Fruit fly (Drosophila melanogaster) whole organism, adult: ENCODE measurements around the gene Catsup.

Experiments used
- CG11617 ChIP-seq: fragments of 200-800 bp; sonication (Bioruptor generic); optimal IDR thresholded peaks from 2 replicates; lab custom pipeline; 2017; ENCODE audit warnings: mild to moderate bottlenecking, missing biosample characterization, missing genetic modification reagents, missing genetic modification characterization
- CG12768 ChIP-seq: fragments of 200-800 bp; sonication (Bioruptor generic); optimal IDR thresholded peaks from 2 replicates; lab custom pipeline; 2017; ENCODE audit warnings: missing biosample characterization, missing genetic modification characterization, mild to moderate bottlenecking, moderate library complexity, missing genetic modification reagents
- CG14711 ChIP-seq: fragments of 200-800 bp; sonication (Bioruptor generic); optimal IDR thresholded peaks from 2 replicates; lab custom pipeline; 2018; ENCODE audit warnings: missing biosample characterization, mild to moderate bottlenecking, missing genetic modification characterization, moderate library complexity
- CG1620 ChIP-seq: fragments of 200-800 bp; sonication (Bioruptor generic); optimal IDR thresholded peaks from 2 replicates; lab custom pipeline; 2016; ENCODE audit warnings: missing biosample characterization, missing genetic modification characterization
- CG33017 ChIP-seq: fragments of 200-800 bp; sonication (Bioruptor generic); optimal IDR thresholded peaks from 2 replicates; lab custom pipeline; 2018; ENCODE audit warnings: missing biosample characterization, mild to moderate bottlenecking, missing genetic modification characterization, moderate library complexity
- CG5204 ChIP-seq: fragments of 200-800 bp; sonication (Bioruptor generic); optimal IDR thresholded peaks from 2 replicates; lab custom pipeline; 2016; ENCODE audit warnings: missing biosample characterization, missing genetic modification characterization
- CG7045 ChIP-seq: fragments of 200-800 bp; sonication (Bioruptor generic); optimal IDR thresholded peaks from 2 replicates; lab custom pipeline; 2017; ENCODE audit warnings: missing biosample characterization, mild to moderate bottlenecking, missing genetic modification characterization
- CG7101 ChIP-seq: fragments of 200-800 bp; sonication (Bioruptor generic); optimal IDR thresholded peaks from 2 replicates; lab custom pipeline; 2018; ENCODE audit warnings: missing biosample characterization, mild to moderate bottlenecking, missing genetic modification characterization, moderate library complexity
- Clk ChIP-seq: fragments of 200-800 bp; sonication (Bioruptor generic); optimal IDR thresholded peaks from 2 replicates; lab custom pipeline; 2017; ENCODE audit warnings: missing biosample characterization, missing genetic modification characterization
- Crg-1 ChIP-seq: fragments of 200-800 bp; sonication (Bioruptor generic); optimal IDR thresholded peaks from 2 replicates; lab custom pipeline; 2016; ENCODE audit warnings: missing biosample characterization, missing genetic modification characterization
- Hr96 ChIP-seq: fragments of 200-800 bp; sonication (Bioruptor generic); optimal IDR thresholded peaks from 2 replicates; lab custom pipeline; 2016; ENCODE audit warnings: missing biosample characterization, missing genetic modification characterization
- Mnt ChIP-seq: fragments of 200-800 bp; sonication (Bioruptor generic); optimal IDR thresholded peaks from 2 replicates; lab custom pipeline; 2016; ENCODE audit warnings: missing biosample characterization, mild to moderate bottlenecking, missing genetic modification characterization
- bab1 ChIP-seq: fragments of 200-800 bp; sonication (Bioruptor generic); optimal IDR thresholded peaks from 3 replicates; lab custom pipeline; 2019; ENCODE audit warnings: missing biosample characterization, mild to moderate bottlenecking, missing genetic modification characterization, moderate library complexity
- cic ChIP-seq: fragments of 200-800 bp; sonication (Bioruptor generic); optimal IDR thresholded peaks from 2 replicates; lab custom pipeline; 2017; ENCODE audit warnings: missing biosample characterization, mild to moderate bottlenecking, missing genetic modification characterization, moderate library complexity
- cnc ChIP-seq, 2 experiments: fragments of >200 bp; optimal IDR thresholded peaks; 2 replicates each; lab custom pipeline; 2017
- kay ChIP-seq: fragments of 200-800 bp; sonication (Bioruptor generic); peaks from one replicate; lab custom pipeline; 2016; ENCODE audit warnings: missing biosample characterization, missing genetic modification characterization, borderline replicate concordance
- ovo ChIP-seq: fragments of 200-800 bp; sonication (Bioruptor generic); optimal IDR thresholded peaks from 2 replicates; lab custom pipeline; 2016; ENCODE audit warnings: missing biosample characterization, missing genetic modification characterization
- pad ChIP-seq: fragments of 200-800 bp; sonication (Bioruptor generic); optimal IDR thresholded peaks from 3 replicates; lab custom pipeline; 2017; ENCODE audit warnings: missing biosample characterization, missing genetic modification characterization, mild to moderate bottlenecking, moderate library complexity, missing genetic modification reagents
- tj ChIP-seq: fragments of 200-800 bp; sonication (Bioruptor generic); optimal IDR thresholded peaks from 3 replicates; lab custom pipeline; 2017; ENCODE audit warnings: missing biosample characterization, mild to moderate bottlenecking, missing genetic modification characterization, moderate library complexity
- toe ChIP-seq: fragments of 200-800 bp; sonication (Bioruptor generic); optimal IDR thresholded peaks from 2 replicates; lab custom pipeline; 2016; ENCODE audit warnings: missing biosample characterization, missing genetic modification characterization

The Catsup gene

dm6 chr2L:19037455-19037854 lies 4.2 kb upstream of the Catsup start:
- TF ChIP-seq CG5204 (GFP tag; lab: Kevin White, UChicago) = no peak
- no peak for TF ChIP-seq CG1620 (GFP tag; lab: Kevin White, UChicago)
- no peak for TF ChIP-seq Mnt (GFP tag; lab: Kevin White, UChicago)
- TF ChIP-seq ovo (GFP tag; lab: Kevin White, UChicago) = no peak
- no peak for TF ChIP-seq cnc (optimal IDR thresholded peaks at IDR 0.05; lab: Kevin White, UChicago)
- no peak for TF ChIP-seq pad (GFP tag; lab: Kevin White, UChicago)
- no peak for TF ChIP-seq bab1 (GFP tag; lab: Kevin White, UChicago)
- no peak for TF ChIP-seq CG14711 (tag; lab: Kevin White, UChicago)
- TF ChIP-seq toe (GFP tag; lab: Kevin White, UChicago) = no peak
- no peak for TF ChIP-seq CG11617 (GFP tag; lab: Kevin White, UChicago)
- TF ChIP-seq Clk (GFP tag; lab: Kevin White, UChicago) = no peak
- no peak for TF ChIP-seq Hr96 (GFP tag; lab: Kevin White, UChicago)

dm6 chr2L:19045111-19045560 lies 3.5 kb downstream of the Catsup start, which contains the start of the genes Ttc19 and Acn:
Ttc19 (minus strand) TSS chr2L:19045148.
Acn (plus strand) TSS chr2L:19045355.
- TF ChIP-seq bab1 (GFP tag; lab: Kevin White, UChicago) (peak; percentile 89), Hr96 (GFP tag; lab: Kevin White, UChicago) (peak; percentile 91), CG12768 (peak; percentile 84), CG7101 (tag; lab: Kevin White, UChicago) (peak; percentile 89), cic (GFP tag; lab: Kevin White, UChicago) (peak; percentile 25), CG5204 (GFP tag; lab: Kevin White, UChicago) (no peak), CG14711 (tag; lab: Kevin White, UChicago) (peak; percentile 79), Crg-1 (GFP tag; lab: Kevin White, UChicago) (peak; percentile 84), Clk (GFP tag; lab: Kevin White, UChicago) (peak; percentile 65), CG11617 (GFP tag; lab: Kevin White, UChicago) (peak; percentile 89), pad (GFP tag; lab: Kevin White, UChicago) (peak; percentile 66), ovo (GFP tag; lab: Kevin White, UChicago) (peak; percentile 83), CG1620 (GFP tag; lab: Kevin White, UChicago) (peak; percentile 88), tj (peak; percentile 66), kay (GFP tag; lab: Kevin White, UChicago) (no peak), Mnt (GFP tag; lab: Kevin White, UChicago) (peak; percentile 79), cnc (optimal IDR thresholded peaks at IDR 0.05; lab: Kevin White, UChicago) (no peak), CG7045 (GFP tag; lab: Kevin White, UChicago) (peak; percentile 80), CG33017 (peak; percentile 75), toe (GFP tag; lab: Kevin White, UChicago) (peak; percentile 93)

- no peak for TF ChIP-seq kay (GFP tag; lab: Kevin White, UChicago)
- peak; percentile 71 for TF ChIP-seq bab1 (GFP tag; lab: Kevin White, UChicago)
- no peak for TF ChIP-seq cic (GFP tag; lab: Kevin White, UChicago)
- no peak for TF ChIP-seq CG11617 (GFP tag; lab: Kevin White, UChicago)
- TF ChIP-seq CG14711 (tag; lab: Kevin White, UChicago) = peak; percentile 31
Observed at dm6 chr2L:19048912-19049311, 7.2 kb downstream of the Catsup start, which contains the start of gene CG10470. CG10470 (plus strand) TSS chr2L:19049076.

- TF ChIP-seq Mnt (GFP tag; lab: Kevin White, UChicago) (peak; percentile 90), CG12768 (peak; percentile 51), ovo (GFP tag; lab: Kevin White, UChicago) (peak; percentile 29), cnc (optimal IDR thresholded peaks at IDR 0.05; lab: Kevin White, UChicago) (peak; percentile 97 to 99), CG1620 (GFP tag; lab: Kevin White, UChicago) (peak; percentile 72), CG7101 (tag; lab: Kevin White, UChicago) (peak; percentile 83), CG14711 (tag; lab: Kevin White, UChicago) (peak; percentile 83), toe (GFP tag; lab: Kevin White, UChicago) (no peak), kay (GFP tag; lab: Kevin White, UChicago) (no peak), Crg-1 (GFP tag; lab: Kevin White, UChicago) (peak; percentile 72), CG11617 (GFP tag; lab: Kevin White, UChicago) (peak; percentile 78), CG33017 (peak; percentile 73), CG5204 (GFP tag; lab: Kevin White, UChicago) (no peak), cic (GFP tag; lab: Kevin White, UChicago) (no peak), Clk (GFP tag; lab: Kevin White, UChicago) (peak; percentile 62), tj (peak; percentile 60), CG7045 (GFP tag; lab: Kevin White, UChicago) (peak; percentile 56), bab1 (GFP tag; lab: Kevin White, UChicago) (peak; percentile 84), Hr96 (GFP tag; lab: Kevin White, UChicago) (no peak), pad (GFP tag; lab: Kevin White, UChicago) (peak; percentile 55)
Observed at dm6 chr2L:19051534-19052100, 10.0 kb downstream of the Catsup start, which contains the start of gene Rpn3. Rpn3 (plus strand) TSS chr2L:19051790.

DNA sequence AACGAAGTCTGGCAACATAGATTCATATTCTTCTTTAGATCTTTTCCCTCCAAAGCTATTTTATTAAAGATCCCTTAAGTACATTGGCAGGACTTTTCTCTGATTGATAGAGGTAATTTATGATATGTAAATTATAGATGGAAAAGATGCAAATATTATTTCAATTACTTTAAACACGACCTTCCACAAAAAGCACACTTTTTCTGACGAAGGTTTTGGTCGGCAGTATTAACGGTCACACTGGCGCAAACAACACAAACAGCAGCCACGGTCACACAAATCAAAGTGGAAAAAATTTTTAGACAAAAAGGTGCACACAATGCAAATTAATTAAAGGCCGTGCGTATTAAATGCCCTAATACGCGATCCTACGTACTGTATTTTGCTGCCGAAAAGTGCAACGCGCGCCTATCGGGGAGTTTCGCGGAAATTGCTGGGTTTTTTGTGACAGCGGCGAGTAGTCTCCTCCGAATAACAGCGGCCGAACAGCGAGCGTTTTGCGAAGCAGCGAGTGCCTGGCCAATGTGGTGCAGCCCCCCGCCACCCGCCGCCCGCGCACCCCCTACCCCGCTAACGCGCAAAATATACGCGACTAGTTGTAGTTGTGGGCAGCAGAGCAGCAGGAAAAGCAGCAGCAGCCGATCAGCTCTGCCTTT lies 12.3 kb downstream of the Catsup start, which contains the start of gene CG10492:
TSS of gene CG10492 (plus strand) at position 219 of the 656 bp plus-strand sequence.
- TF ChIP-seq Clk (GFP tag; lab: Kevin White, UChicago) = peak; percentile 17
- TF ChIP-seq cic (GFP tag; lab: Kevin White, UChicago) = peak; percentile 55
- TF ChIP-seq tj = peak; percentile 65
- TF ChIP-seq Mnt (GFP tag; lab: Kevin White, UChicago) = peak; percentile 79
- TF ChIP-seq pad (GFP tag; lab: Kevin White, UChicago) = peak; percentile 45
- no peak for TF ChIP-seq cnc (optimal IDR thresholded peaks at IDR 0.05; lab: Kevin White, UChicago)
- TF ChIP-seq CG5204 (GFP tag; lab: Kevin White, UChicago) = no peak
- TF ChIP-seq CG7101 (tag; lab: Kevin White, UChicago) = no peak
- peak; percentile 39 for TF ChIP-seq CG12768
- no peak for TF ChIP-seq CG14711 (tag; lab: Kevin White, UChicago)
- TF ChIP-seq bab1 (GFP tag; lab: Kevin White, UChicago) = peak; percentile 5
- peak; percentile 50 for TF ChIP-seq CG11617 (GFP tag; lab: Kevin White, UChicago)
